Worm (Caenorhabditis elegans) whole organism, L1 larva: ENCODE results near the gene dct-8.

ENCODE experiments used
- C04F5.9 ChIP-seq: sonication (generic microtip); optimal IDR thresholded peaks from 2 replicates; lab custom pipeline; 2016; ENCODE audit warnings: missing genetic modification characterization, missing compliant biosample characterization
- F16B12.6 ChIP-seq: fragments of 150-350 bp; optimal IDR thresholded peaks from 2 replicates; lab custom pipeline; 2014; ENCODE audit warnings: missing biosample characterization, missing genetic modification characterization
- aly-2 ChIP-seq: fragments of 150-350 bp; optimal IDR thresholded peaks from 2 replicates; lab custom pipeline; 2014; ENCODE audit warnings: missing biosample characterization, missing genetic modification characterization
- ama-1 ChIP-seq: fragments of 150-350 bp; optimal IDR thresholded peaks from 2 replicates; lab custom pipeline; 2014
- blmp-1 ChIP-seq: fragments of 150-350 bp; optimal IDR thresholded peaks from 2 replicates; lab custom pipeline; 2014; ENCODE audit warnings: missing biosample characterization, missing genetic modification characterization
- ceh-63 ChIP-seq: fragments of 200-800 bp; sonication (Bioruptor generic); optimal IDR thresholded peaks from 2 replicates; lab custom pipeline; 2018; ENCODE audit warnings: mild to moderate bottlenecking, missing genetic modification characterization, missing compliant biosample characterization
- ceh-82 ChIP-seq, 3 experiments: fragments of 150-350 bp in 1 of 3; sonication (generic microtip) in 2 of 3; optimal IDR thresholded peaks; 2 replicates each; lab custom pipeline; 2014 to 2017; ENCODE audit warnings: missing biosample characterization in 3 of 3, missing genetic modification characterization in 3 of 3
- dpl-1 ChIP-seq, 3 experiments: fragments of 150-350 bp in 2 of 3; sonication (generic microtip) in 1 of 3; optimal IDR thresholded peaks; 2 replicates each; lab custom pipeline; 2014 to 2017; ENCODE audit warnings: missing biosample characterization in 3 of 3, missing genetic modification characterization in 3 of 3, missing genetic modification reagents in 3 of 3
- efl-1 ChIP-seq, 4 experiments: fragments of 150-350 bp; optimal IDR thresholded peaks in 3 of 4; peaks in 1 of 4; 1 replicate in 1 of 4; 2 replicates in 3 of 4; lab custom pipeline; 2014; ENCODE audit warnings: missing biosample characterization in 2 of 4, missing genetic modification characterization in 2 of 4, missing genetic modification reagents in 2 of 4
- efl-3 ChIP-seq: fragments of 200-800 bp; sonication (Bioruptor generic); optimal IDR thresholded peaks from 2 replicates; lab custom pipeline; 2018; ENCODE audit warnings: mild to moderate bottlenecking, missing genetic modification characterization, missing compliant biosample characterization
- elt-3 ChIP-seq, 6 experiments: fragments of 150-350 bp in 1 of 6; sonication (generic microtip); optimal IDR thresholded peaks; 2 replicates each; lab custom pipeline; 2017 to 2018; ENCODE audit warnings: missing biosample characterization in 6 of 6, missing genetic modification characterization in 6 of 6, inconsistent platforms in 1 of 6
- ets-5 ChIP-seq: fragments of 200-800 bp; sonication (Bioruptor generic); IDR thresholded peaks from 2 replicates; pipeline ENCODE4 v1.3.6; 2022; ENCODE audit warnings: missing genetic modification characterization, missing compliant biosample characterization
- fkh-8 ChIP-seq: sonication (generic microtip); optimal IDR thresholded peaks from 2 replicates; lab custom pipeline; 2016; ENCODE audit warnings: mild to moderate bottlenecking, missing genetic modification characterization, missing compliant biosample characterization
- isw-1 ChIP-seq: fragments of 200-800 bp; sonication (Bioruptor generic); IDR thresholded peaks from 2 replicates; pipeline ENCODE4 v1.3.6; 2022; ENCODE audit warnings: missing genetic modification characterization, missing compliant biosample characterization
- jun-1 ChIP-seq: fragments of 150-350 bp; optimal IDR thresholded peaks from 2 replicates; lab custom pipeline; 2014; ENCODE audit warnings: missing biosample characterization, missing genetic modification reagents, missing genetic modification characterization
- lin-14 ChIP-seq: fragments of 200-800 bp; sonication (Bioruptor generic); optimal IDR thresholded peaks from 2 replicates; lab custom pipeline; 2018; ENCODE audit warnings: mild to moderate bottlenecking, missing genetic modification characterization, moderate library complexity, missing compliant biosample characterization
- lin-15B ChIP-seq: fragments of 150-350 bp; sonication (generic microtip); optimal IDR thresholded peaks from 3 replicates; lab custom pipeline; 2014; ENCODE audit warnings: missing biosample characterization, missing genetic modification characterization
- lin-35 ChIP-seq, 2 experiments: fragments of 150-350 bp; optimal IDR thresholded peaks; 2 replicates each; lab custom pipeline; 2014; ENCODE audit warnings: missing biosample characterization in 2 of 2, missing genetic modification characterization in 2 of 2, missing genetic modification reagents in 2 of 2
- lsy-2 ChIP-seq, 2 experiments: fragments of 150-350 bp; optimal IDR thresholded peaks; 2 replicates each; lab custom pipeline; 2014; ENCODE audit warnings: missing biosample characterization in 2 of 2, missing genetic modification characterization in 2 of 2
- mab-9 ChIP-seq: fragments of 200-800 bp; sonication (Bioruptor generic); IDR thresholded peaks from 2 replicates; pipeline ENCODE4 v1.3.6; 2022; ENCODE audit warnings: missing genetic modification reagents, missing genetic modification characterization, missing compliant biosample characterization
- mef-2 ChIP-seq: fragments of 150-350 bp; optimal IDR thresholded peaks from 2 replicates; lab custom pipeline; 2014; ENCODE audit warnings: missing biosample characterization, missing genetic modification characterization
- mep-1 ChIP-seq: fragments of 150-350 bp; optimal IDR thresholded peaks from 2 replicates; lab custom pipeline; 2014; ENCODE audit warnings: missing biosample characterization, missing genetic modification characterization
- nhr-11 ChIP-seq: fragments of 150-350 bp; optimal IDR thresholded peaks from 2 replicates; lab custom pipeline; 2014; ENCODE audit warnings: missing biosample characterization, missing genetic modification characterization
- nhr-19 ChIP-seq: fragments of 200-800 bp; sonication (Bioruptor generic); conservative IDR thresholded peaks from 2 replicates; pipeline ENCODE4 v1.3.6; 2022; ENCODE audit warnings: missing genetic modification characterization, missing compliant biosample characterization
- nhr-20 ChIP-seq: sonication (generic microtip); optimal IDR thresholded peaks from 2 replicates; lab custom pipeline; 2016; ENCODE audit warnings: mild to moderate bottlenecking, missing genetic modification characterization, missing compliant biosample characterization
- nhr-47 ChIP-seq: sonication (generic microtip); optimal IDR thresholded peaks from 2 replicates; lab custom pipeline; 2016; ENCODE audit warnings: mild to moderate bottlenecking, missing genetic modification characterization, moderate library complexity, missing compliant biosample characterization
- nhr-71 ChIP-seq: sonication (generic microtip); optimal IDR thresholded peaks from 2 replicates; lab custom pipeline; 2016; ENCODE audit warnings: mild to moderate bottlenecking, missing genetic modification characterization, moderate library complexity, missing compliant biosample characterization
- nhr-76 ChIP-seq: sonication (generic microtip); optimal IDR thresholded peaks from 2 replicates; lab custom pipeline; 2017; ENCODE audit warnings: missing biosample characterization, missing genetic modification characterization
- nhr-77 ChIP-seq: fragments of 150-350 bp; optimal IDR thresholded peaks from 2 replicates; lab custom pipeline; 2014; ENCODE audit warnings: missing biosample characterization, missing genetic modification characterization
- nhr-85 ChIP-seq: sonication (generic microtip); peaks from one replicate; lab custom pipeline; 2016; ENCODE audit warnings: missing genetic modification characterization, inconsistent platforms, missing compliant biosample characterization
- nhr-90 ChIP-seq: sonication (generic microtip); optimal IDR thresholded peaks from 2 replicates; lab custom pipeline; 2016; ENCODE audit warnings: mild to moderate bottlenecking, missing genetic modification characterization, missing compliant biosample characterization; ENCODE audit not compliant: poor library complexity
- pag-3 ChIP-seq: sonication (generic microtip); optimal IDR thresholded peaks from 2 replicates; lab custom pipeline; 2017; ENCODE audit warnings: missing genetic modification characterization, mild to moderate bottlenecking, missing compliant biosample characterization, antibody characterized with exemption, borderline replicate concordance; ENCODE audit not compliant: insufficient read depth
- rnt-1 ChIP-seq: sonication (generic microtip); optimal IDR thresholded peaks from 2 replicates; lab custom pipeline; 2016; ENCODE audit warnings: mild to moderate bottlenecking, missing genetic modification characterization, moderate library complexity, missing compliant biosample characterization
- skn-1 ChIP-seq: fragments of 150-350 bp; optimal IDR thresholded peaks from 2 replicates; lab custom pipeline; 2014; ENCODE audit warnings: missing biosample characterization, missing genetic modification characterization
- snpc-4 ChIP-seq: fragments of 150-350 bp; optimal IDR thresholded peaks from 2 replicates; lab custom pipeline; 2014; ENCODE audit warnings: missing biosample characterization, missing genetic modification characterization
- snu-23 ChIP-seq: sonication (generic microtip); optimal IDR thresholded peaks from 2 replicates; lab custom pipeline; 2016; ENCODE audit warnings: missing genetic modification characterization, missing compliant biosample characterization
- sox-4 ChIP-seq: sonication (generic microtip); optimal IDR thresholded peaks from 2 replicates; lab custom pipeline; 2016; ENCODE audit warnings: missing genetic modification characterization, missing compliant biosample characterization
- swsn-7 ChIP-seq: sonication (generic microtip); optimal IDR thresholded peaks from 2 replicates; lab custom pipeline; 2016; ENCODE audit warnings: missing genetic modification characterization, missing compliant biosample characterization
- tbx-2 ChIP-seq: sonication (generic microtip); optimal IDR thresholded peaks from 2 replicates; lab custom pipeline; 2016; ENCODE audit warnings: missing genetic modification characterization, missing compliant biosample characterization
- unc-62 ChIP-seq: fragments of 150-350 bp; optimal IDR thresholded peaks from 2 replicates; lab custom pipeline; 2014; ENCODE audit warnings: missing biosample characterization, missing genetic modification reagents, missing genetic modification characterization
- unc-86 ChIP-seq: sonication (generic microtip); optimal IDR thresholded peaks from 2 replicates; lab custom pipeline; 2016; ENCODE audit warnings: missing genetic modification characterization, missing compliant biosample characterization
- unc-98 ChIP-seq: fragments of 200-800 bp; sonication (Bioruptor generic); IDR thresholded peaks from 2 replicates; pipeline ENCODE4 v1.3.6; 2022; ENCODE audit warnings: missing genetic modification characterization, missing compliant biosample characterization
- xbp-1 ChIP-seq: sonication (generic microtip); optimal IDR thresholded peaks from 2 replicates; lab custom pipeline; 2016; ENCODE audit warnings: missing genetic modification characterization, missing compliant biosample characterization
- zag-1 ChIP-seq: fragments of 150-350 bp; optimal IDR thresholded peaks from 2 replicates; lab custom pipeline; 2014; ENCODE audit warnings: missing biosample characterization, missing genetic modification characterization
- zip-4 ChIP-seq: fragments of 200-800 bp; sonication (Bioruptor generic); optimal IDR thresholded peaks from 2 replicates; lab custom pipeline; 2018; ENCODE audit warnings: mild to moderate bottlenecking, missing genetic modification characterization, moderate library complexity, missing compliant biosample characterization
- ztf-11 ChIP-seq, 2 experiments: sonication (generic microtip); optimal IDR thresholded peaks; 2 replicates each; lab custom pipeline; 2016 to 2017; ENCODE audit warnings: missing genetic modification characterization in 2 of 2, missing biosample characterization in 1 of 2, missing compliant biosample characterization in 1 of 2

The dct-8 gene

DNA sequence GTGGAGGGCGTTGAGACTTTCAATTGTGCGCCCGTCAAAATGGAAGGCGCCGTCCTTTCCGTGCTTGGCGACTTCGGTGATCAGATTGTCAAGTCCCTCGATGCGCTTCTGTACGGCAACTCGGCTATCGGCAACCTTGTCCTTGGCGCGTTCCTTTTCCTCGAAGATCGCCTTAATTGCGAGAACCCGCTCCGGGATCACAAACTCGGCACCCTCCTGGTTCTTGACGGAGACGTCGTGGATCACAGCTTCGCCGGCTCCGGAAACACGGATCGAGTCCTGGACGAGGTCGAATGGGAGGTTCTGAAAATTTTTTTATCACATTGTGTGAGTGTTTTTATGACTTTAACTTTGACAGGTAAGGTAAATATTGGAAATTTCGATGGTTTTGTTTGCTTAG is 21.7 kb upstream of the dct-8 start:
- TF ChIP-seq zag-1 (tag; lab: Kevin White, UChicago) (no peak), jun-1 (tag; lab: Kevin White, UChicago) (no peak), skn-1 (tag; lab: Kevin White, UChicago) (no peak), ztf-11 (tag; optimal IDR thresholded peaks at IDR 0.05; lab: Kevin White, UChicago) (no peak), fkh-8 (tag; lab: Kevin White, UChicago) (no peak), mab-9 (GFP tag; lab: Robert Waterston, UW) (no peak), mef-2 (tag; lab: Kevin White, UChicago) (no peak), tbx-2 (no peak), C04F5.9 (tag; lab: Kevin White, UChicago) (no peak), snpc-4 (tag; lab: Kevin White, UChicago) (no peak), xbp-1 (tag; lab: Kevin White, UChicago) (no peak), unc-86 (tag; lab: Kevin White, UChicago) (no peak), isw-1 (GFP tag; lab: Robert Waterston, UW) (no peak), ets-5 (GFP tag; lab: Robert Waterston, UW) (no peak)

DNA sequence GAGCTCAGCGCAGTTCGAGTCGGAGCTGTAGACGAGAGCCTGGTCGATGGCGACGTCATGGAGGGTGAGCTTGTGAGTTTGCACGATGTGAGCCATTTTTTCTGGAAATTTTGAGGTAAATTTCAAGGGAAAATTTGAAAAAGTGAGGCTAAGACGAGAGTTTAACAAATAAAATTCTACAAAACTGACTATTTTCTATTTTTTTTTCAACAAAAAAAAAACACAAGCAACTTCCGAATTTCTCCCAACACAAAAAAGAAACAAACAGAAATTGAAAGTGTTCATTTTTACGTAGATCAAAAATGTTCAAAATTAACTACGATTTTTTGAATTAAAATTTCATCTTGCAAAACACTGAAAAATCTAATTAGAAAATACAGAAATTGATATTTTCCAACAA is 21.2 kb upstream of the dct-8 start, which contains the start of gene F37C4.5:
F37C4.5 (minus strand) TSS at position 101 of the 400 bp plus-strand sequence.
- TF ChIP-seq nhr-77 (tag; lab: Kevin White, UChicago), result no peak
- TF ChIP-seq unc-98 (GFP tag; lab: Robert Waterston, UW), result no peak
- no peak for TF ChIP-seq F16B12.6 (tag; lab: Kevin White, UChicago)
- TF ChIP-seq, all 84 proteins: peak for 0

DNA sequence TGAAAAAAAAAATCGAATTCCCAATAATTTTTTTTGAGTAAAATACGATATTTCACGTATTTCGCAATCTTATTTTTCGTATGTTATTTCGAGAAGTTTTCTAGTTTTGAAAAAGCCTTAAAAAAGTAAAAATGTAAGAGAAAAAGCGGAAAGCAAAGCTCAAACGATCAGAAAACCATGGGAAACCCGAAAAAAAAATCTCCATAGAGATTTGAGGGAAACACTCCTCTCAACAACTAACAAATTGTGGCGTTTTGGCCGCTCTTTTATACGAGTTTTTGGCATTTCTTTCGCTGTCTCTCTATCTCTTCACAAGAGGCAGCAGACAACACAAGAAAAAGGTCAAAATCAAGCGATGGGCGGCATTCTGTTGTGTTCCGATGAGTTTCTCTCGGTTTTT is 20.5 kb upstream of the dct-8 start:
- TF ChIP-seq lsy-2 (tag; optimal IDR thresholded peaks at IDR 0.05; lab: Kevin White, UChicago) (peak in 1 of 2 experiments; percentile 39), nhr-20 (peak; percentile 41), efl-1 (optimal IDR thresholded peaks at IDR 0.05; lab: Kevin White, UChicago) (peak; percentile 34 to 46), efl-1 (GFP tag; optimal IDR thresholded peaks at IDR 0.05 in 1 of 2; lab: Kevin White, UChicago) (peak in 1 of 2 experiments; percentile 17), dpl-1 (GFP tag; optimal IDR thresholded peaks at IDR 0.05; lab: Kevin White, UChicago) (peak; percentile 2 to 17 (median 15)), rnt-1 (tag; lab: Kevin White, UChicago) (peak; percentile 14), nhr-76 (tag; lab: Kevin White, UChicago) (no peak), xbp-1 (tag; lab: Kevin White, UChicago) (no peak), nhr-47 (tag; lab: Kevin White, UChicago) (peak; percentile 22), ceh-82 (tag; optimal IDR thresholded peaks at IDR 0.05; lab: Kevin White, UChicago) (peak in 1 of 3 experiments; percentile 10), nhr-90 (tag; lab: Kevin White, UChicago) (peak; percentile 8), efl-3 (GFP tag; lab: Kevin White, UChicago) (no peak), nhr-85 (tag; lab: Kevin White, UChicago) (peak; percentile 56), nhr-11 (no peak), elt-3 (tag; optimal IDR thresholded peaks at IDR 0.05; lab: Kevin White, UChicago) (peak in 2 of 6 experiments; percentile 0 to 10), zip-4 (GFP tag; lab: Kevin White, UChicago) (peak; percentile 8), snu-23 (GFP tag; lab: Kevin White, UChicago) (peak; percentile 47), ama-1 (lab: Kevin White, UChicago) (peak; percentile 68), fkh-8 (tag; lab: Kevin White, UChicago) (peak; percentile 60), swsn-7 (peak; percentile 10), pag-3 (tag; lab: Kevin White, UChicago) (no peak), ceh-63 (GFP tag; lab: Kevin White, UChicago) (no peak), lin-15B (peak; percentile 9), sox-4 (no peak), lin-14 (GFP tag; lab: Kevin White, UChicago) (peak; percentile 77), nhr-19 (GFP tag; lab: Robert Waterston, UW) (no peak), nhr-71 (tag; lab: Kevin White, UChicago) (peak; percentile 50), mep-1 (tag; lab: Kevin White, UChicago) (peak; percentile 38), blmp-1 (tag; lab: Kevin White, UChicago) (peak; percentile 31), unc-62 (no peak), aly-2 (tag; lab: Kevin White, UChicago) (peak; percentile 49), lin-35 (GFP tag; optimal IDR thresholded peaks at IDR 0.05; lab: Kevin White, UChicago) (peak; percentile 17 to 41)
